Worm (Caenorhabditis elegans) whole organism, mixed stage, embryonic: ENCODE data around the gene F38B7.17.

Experiments
- ces-1 ChIP-seq: fragments of 150-350 bp; optimal IDR thresholded peaks from 2 replicates; lab custom pipeline; 2014; ENCODE audit warnings: missing biosample characterization, missing genetic modification reagents, missing genetic modification characterization
- mab-5 ChIP-seq: fragments of 150-350 bp; optimal IDR thresholded peaks from 2 replicates; lab custom pipeline; 2014; ENCODE audit warnings: missing biosample characterization, missing genetic modification characterization
- mls-2 ChIP-seq: sonication (generic microtip); optimal IDR thresholded peaks from 2 replicates; lab custom pipeline; 2016; ENCODE audit warnings: mild to moderate bottlenecking, missing genetic modification characterization, moderate library complexity, missing compliant biosample characterization
- nhr-237 ChIP-seq: fragments of 150-350 bp; optimal IDR thresholded peaks from 2 replicates; lab custom pipeline; 2014; ENCODE audit warnings: missing biosample characterization, missing genetic modification characterization
- unc-62 ChIP-seq: fragments of 150-350 bp; optimal IDR thresholded peaks from 2 replicates; lab custom pipeline; 2014; ENCODE audit warnings: missing biosample characterization, missing genetic modification reagents, missing genetic modification characterization

DNA sequence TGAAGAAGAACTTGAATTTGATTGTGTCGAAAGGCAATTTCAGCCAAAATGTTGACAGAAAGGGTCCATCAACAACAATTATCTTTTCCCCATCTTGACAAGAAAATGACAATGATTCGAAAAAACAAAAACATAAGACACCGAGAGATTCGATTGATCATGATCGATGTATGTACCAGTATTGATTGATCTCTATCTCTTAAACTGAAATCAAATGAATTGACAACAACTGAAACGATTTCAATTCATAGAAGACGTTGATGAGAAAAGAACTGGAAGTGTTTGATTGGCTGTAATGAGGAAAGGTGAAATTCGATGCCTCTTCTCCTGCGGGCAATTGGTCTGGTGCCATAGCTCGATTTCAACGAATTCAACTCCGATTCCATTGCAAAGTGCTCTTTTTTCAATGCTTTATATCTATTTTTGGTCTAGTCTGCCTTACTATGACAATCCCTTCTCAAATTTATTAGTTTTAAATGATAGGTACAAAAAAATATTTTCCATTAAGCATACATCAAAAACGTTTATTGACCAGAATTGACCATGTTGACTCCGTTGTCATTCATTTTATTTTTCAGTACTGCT is 15.3 kb downstream of the F38B7.17 start:
- TF ChIP-seq mab-5 (tag; lab: Kevin White, UChicago): no peak
- no peak for TF ChIP-seq nhr-237 (tag; lab: Kevin White, UChicago)
- TF ChIP-seq ces-1: no peak
- TF ChIP-seq mls-2 (tag; lab: Kevin White, UChicago): no peak
- TF ChIP-seq unc-62 (GFP tag; lab: Kevin White, UChicago): no peak
